Worm (Caenorhabditis elegans) whole organism, L3 larva: ENCODE results near the gene ZK380.4.

Experiments
- R02D3.7 ChIP-seq: fragments of 150-350 bp; optimal IDR thresholded peaks from 2 replicates; lab custom pipeline; 2014; ENCODE audit warnings: missing biosample characterization, missing genetic modification characterization
- ZK546.5 ChIP-seq: sonication (generic microtip); optimal IDR thresholded peaks from 2 replicates; lab custom pipeline; 2017; ENCODE audit warnings: missing biosample characterization, missing genetic modification characterization
- aly-2 ChIP-seq: fragments of 150-350 bp; optimal IDR thresholded peaks from 2 replicates; lab custom pipeline; 2014; ENCODE audit warnings: missing biosample characterization, missing genetic modification characterization
- ama-1 ChIP-seq: fragments of 150-350 bp; optimal IDR thresholded peaks from 2 replicates; lab custom pipeline; 2018
- ceh-16 ChIP-seq: sonication (generic microtip); optimal IDR thresholded peaks from 2 replicates; lab custom pipeline; 2017; ENCODE audit warnings: missing biosample characterization, missing genetic modification characterization
- ceh-28 ChIP-seq: fragments of 150-350 bp; optimal IDR thresholded peaks from 2 replicates; lab custom pipeline; 2014; ENCODE audit warnings: missing biosample characterization, missing genetic modification reagents, missing genetic modification characterization
- ceh-82 ChIP-seq: fragments of 150-350 bp; optimal IDR thresholded peaks from 2 replicates; lab custom pipeline; 2014; ENCODE audit warnings: missing biosample characterization, missing genetic modification characterization
- ceh-9 ChIP-seq: sonication (generic microtip); optimal IDR thresholded peaks from 2 replicates; lab custom pipeline; 2018; ENCODE audit warnings: missing biosample characterization, missing genetic modification characterization
- daf-12 ChIP-seq: fragments of 150-350 bp; optimal IDR thresholded peaks from 2 replicates; lab custom pipeline; 2014; ENCODE audit warnings: missing biosample characterization, missing genetic modification reagents, missing genetic modification characterization
- egl-27 ChIP-seq: sonication (generic microtip); optimal IDR thresholded peaks from 4 replicates; lab custom pipeline; 2017; ENCODE audit warnings: missing biosample characterization, missing genetic modification reagents, missing genetic modification characterization
- egl-5 ChIP-seq: fragments of 150-350 bp; optimal IDR thresholded peaks from 2 replicates; lab custom pipeline; 2017; ENCODE audit warnings: missing biosample characterization, missing genetic modification reagents, missing genetic modification characterization, inconsistent platforms
- elt-1 ChIP-seq: fragments of 150-350 bp; optimal IDR thresholded peaks from 2 replicates; lab custom pipeline; 2014; ENCODE audit warnings: missing biosample characterization, missing genetic modification characterization
- elt-2 ChIP-seq: sonication (generic microtip); optimal IDR thresholded peaks from 2 replicates; lab custom pipeline; 2016; ENCODE audit warnings: missing genetic modification reagents, mild to moderate bottlenecking, missing genetic modification characterization, missing compliant biosample characterization
- elt-3 ChIP-seq, 3 experiments: fragments of 150-350 bp in 1 of 3; sonication (generic microtip) in 2 of 3; optimal IDR thresholded peaks; 2 replicates in 2 of 3; 4 replicates in 1 of 3; lab custom pipeline; 2014 to 2017; ENCODE audit warnings: missing biosample characterization in 3 of 3, missing genetic modification characterization in 3 of 3
- eor-1 ChIP-seq, 2 experiments: fragments of 150-350 bp; optimal IDR thresholded peaks; 2 replicates each; lab custom pipeline; 2014 to 2018; ENCODE audit warnings: missing biosample characterization in 2 of 2, missing genetic modification characterization in 2 of 2
- fkh-10 ChIP-seq: sonication (generic microtip); optimal IDR thresholded peaks from 2 replicates; lab custom pipeline; 2017; ENCODE audit warnings: missing biosample characterization, missing genetic modification reagents, missing genetic modification characterization
- fkh-2 ChIP-seq: fragments of 150-350 bp; optimal IDR thresholded peaks from 2 replicates; lab custom pipeline; 2014; ENCODE audit warnings: missing biosample characterization, missing genetic modification reagents, missing genetic modification characterization
- fos-1 ChIP-seq: fragments of 150-350 bp; optimal IDR thresholded peaks from 2 replicates; lab custom pipeline; 2014; ENCODE audit warnings: missing biosample characterization, missing genetic modification characterization
- hmg-11 ChIP-seq: sonication (generic microtip); optimal IDR thresholded peaks from 2 replicates; lab custom pipeline; 2016; ENCODE audit warnings: missing genetic modification characterization, missing compliant biosample characterization
- jun-1 ChIP-seq: fragments of 150-350 bp; optimal IDR thresholded peaks from 2 replicates; lab custom pipeline; 2014; ENCODE audit warnings: missing biosample characterization, missing genetic modification reagents, missing genetic modification characterization
- lin-15B ChIP-seq: fragments of 150-350 bp; optimal IDR thresholded peaks from 2 replicates; lab custom pipeline; 2014; ENCODE audit warnings: missing biosample characterization, missing genetic modification characterization
- lin-39 ChIP-seq: fragments of 150-350 bp; optimal IDR thresholded peaks from 2 replicates; lab custom pipeline; 2018; ENCODE audit warnings: missing biosample characterization, missing genetic modification reagents, missing genetic modification characterization
- lsy-12 ChIP-seq: sonication (generic microtip); optimal IDR thresholded peaks from 2 replicates; lab custom pipeline; 2016; ENCODE audit warnings: mild to moderate bottlenecking, missing genetic modification characterization, missing compliant biosample characterization
- mdl-1 ChIP-seq: fragments of 150-350 bp; optimal IDR thresholded peaks from 2 replicates; lab custom pipeline; 2014; ENCODE audit warnings: missing biosample characterization, missing genetic modification characterization
- mml-1 ChIP-seq: fragments of 150-350 bp; sonication (generic microtip); optimal IDR thresholded peaks from 3 replicates; lab custom pipeline; 2014; ENCODE audit warnings: missing biosample characterization, missing genetic modification characterization
- nfya-1 ChIP-seq: sonication (generic microtip); optimal IDR thresholded peaks from 2 replicates; lab custom pipeline; 2017; ENCODE audit warnings: missing genetic modification characterization, mild to moderate bottlenecking, missing compliant biosample characterization, antibody characterized with exemption, moderate library complexity; ENCODE audit not compliant: insufficient read depth
- nhr-11 ChIP-seq: fragments of 150-350 bp; optimal IDR thresholded peaks from 2 replicates; lab custom pipeline; 2014; ENCODE audit warnings: missing biosample characterization, missing genetic modification characterization
- nhr-12 ChIP-seq: fragments of 150-350 bp; optimal IDR thresholded peaks from 2 replicates; lab custom pipeline; 2014; ENCODE audit warnings: missing biosample characterization, missing genetic modification characterization
- nhr-23 ChIP-seq: fragments of 150-350 bp; optimal IDR thresholded peaks from 2 replicates; lab custom pipeline; 2014; ENCODE audit warnings: missing biosample characterization, missing genetic modification reagents, missing genetic modification characterization
- nhr-237 ChIP-seq: fragments of 150-350 bp; optimal IDR thresholded peaks from 2 replicates; lab custom pipeline; 2014; ENCODE audit warnings: missing biosample characterization, missing genetic modification characterization
- nhr-25 ChIP-seq: sonication (generic microtip); optimal IDR thresholded peaks from 2 replicates; lab custom pipeline; 2017; ENCODE audit warnings: missing biosample characterization, missing genetic modification characterization
- nhr-28 ChIP-seq: fragments of 150-350 bp; optimal IDR thresholded peaks from 2 replicates; lab custom pipeline; 2014; ENCODE audit warnings: missing biosample characterization, missing genetic modification characterization
- nhr-43 ChIP-seq: sonication (generic microtip); optimal IDR thresholded peaks from 2 replicates; lab custom pipeline; 2016; ENCODE audit warnings: mild to moderate bottlenecking, missing genetic modification characterization, missing compliant biosample characterization; ENCODE audit not compliant: poor library complexity, severe bottlenecking
- nhr-67 ChIP-seq: fragments of 150-350 bp; optimal IDR thresholded peaks from 2 replicates; lab custom pipeline; 2014; ENCODE audit warnings: missing biosample characterization, missing genetic modification characterization
- nhr-76 ChIP-seq: fragments of 150-350 bp; sonication (generic microtip); optimal IDR thresholded peaks from 5 replicates; lab custom pipeline; 2014; ENCODE audit warnings: missing biosample characterization, missing genetic modification characterization
- nhr-77 ChIP-seq: fragments of 150-350 bp; optimal IDR thresholded peaks from 2 replicates; lab custom pipeline; 2014; ENCODE audit warnings: missing biosample characterization, missing genetic modification characterization
- pha-4 ChIP-seq: fragments of 150-350 bp; optimal IDR thresholded peaks from 2 replicates; lab custom pipeline; 2014; ENCODE audit warnings: missing biosample characterization, missing genetic modification reagents, missing genetic modification characterization
- pqm-1 ChIP-seq: fragments of 150-350 bp; optimal IDR thresholded peaks from 2 replicates; lab custom pipeline; 2017; ENCODE audit warnings: missing biosample characterization, missing genetic modification characterization, inconsistent platforms
- sea-2 ChIP-seq: fragments of 150-350 bp; sonication (generic microtip); optimal IDR thresholded peaks from 4 replicates; lab custom pipeline; 2014; ENCODE audit warnings: missing biosample characterization, missing genetic modification reagents, missing genetic modification characterization
- skn-1 ChIP-seq: fragments of 150-350 bp; optimal IDR thresholded peaks from 2 replicates; lab custom pipeline; 2014; ENCODE audit warnings: missing biosample characterization, missing genetic modification characterization
- snpc-4 ChIP-seq: fragments of 150-350 bp; optimal IDR thresholded peaks from 2 replicates; lab custom pipeline; 2014; ENCODE audit warnings: missing biosample characterization, missing genetic modification characterization
- tbx-2 ChIP-seq: sonication (generic microtip); optimal IDR thresholded peaks from 2 replicates; lab custom pipeline; 2016; ENCODE audit warnings: mild to moderate bottlenecking, missing genetic modification characterization, missing compliant biosample characterization
- unc-39 ChIP-seq: sonication (generic microtip); optimal IDR thresholded peaks from 4 replicates; lab custom pipeline; 2017; ENCODE audit warnings: missing biosample characterization, missing genetic modification characterization
- unc-62 ChIP-seq: fragments of 150-350 bp; sonication (generic microtip); optimal IDR thresholded peaks from 4 replicates; lab custom pipeline; 2014; ENCODE audit warnings: missing biosample characterization, missing genetic modification reagents, missing genetic modification characterization
- zag-1 ChIP-seq: fragments of 150-350 bp; optimal IDR thresholded peaks from 2 replicates; lab custom pipeline; 2014; ENCODE audit warnings: missing biosample characterization, missing genetic modification characterization
- ztf-11 ChIP-seq: fragments of 150-350 bp; optimal IDR thresholded peaks from 2 replicates; lab custom pipeline; 2014; ENCODE audit warnings: missing biosample characterization, missing genetic modification characterization
- ztf-4 ChIP-seq: fragments of 150-350 bp; optimal IDR thresholded peaks from 2 replicates; lab custom pipeline; 2014; ENCODE audit warnings: missing biosample characterization, missing genetic modification characterization

The ZK380.4 gene

ce11 chrX:1627837-1628236, 24.0 kb downstream of the ZK380.4 start, which contains the start of gene fbxb-58:
Gene fbxb-58 (plus strand): TSS chrX:1628137.
- no peak for TF ChIP-seq lin-39 (tag; lab: Kevin White, UChicago)
- TF ChIP-seq pqm-1: no peak
- TF ChIP-seq hmg-11 (tag; lab: Kevin White, UChicago): no peak
- TF ChIP-seq daf-12 (tag; lab: Kevin White, UChicago): no peak
- no peak for TF ChIP-seq nhr-43
- TF ChIP-seq nhr-77 (tag; lab: Kevin White, UChicago): no peak
- no peak for TF ChIP-seq tbx-2 (tag; lab: Kevin White, UChicago)
- no peak for TF ChIP-seq ama-1 (lab: Kevin White, UChicago)
- no peak for TF ChIP-seq elt-1 (tag; lab: Kevin White, UChicago)
- no peak for TF ChIP-seq ceh-28 (tag; lab: Kevin White, UChicago)
- no peak for TF ChIP-seq unc-39 (tag; lab: Kevin White, UChicago)
- TF ChIP-seq egl-27: no peak
- no peak for TF ChIP-seq nhr-67 (tag; lab: Kevin White, UChicago)
- TF ChIP-seq egl-5 (tag; lab: Kevin White, UChicago): no peak
- no peak for TF ChIP-seq nfya-1 (tag; lab: Kevin White, UChicago)

- peak; percentile 92 for TF ChIP-seq snpc-4 (tag; lab: Kevin White, UChicago)
- peak; percentile 98 for TF ChIP-seq pha-4 (tag; lab: Kevin White, UChicago)
- TF ChIP-seq fkh-2: peak; percentile 36
- TF ChIP-seq ceh-28 (tag; lab: Kevin White, UChicago): peak; percentile 100
- peak; percentile 89 for TF ChIP-seq nfya-1 (tag; lab: Kevin White, UChicago)
- TF ChIP-seq pqm-1: peak; percentile 88
- peak; percentile 99 for TF ChIP-seq jun-1
- peak; percentile 72 for TF ChIP-seq daf-12 (tag; lab: Kevin White, UChicago)
- TF ChIP-seq nhr-237: peak; percentile 83
- peak; percentile 89 for TF ChIP-seq unc-62
- peak; percentile 62 for TF ChIP-seq ZK546.5 (tag; lab: Kevin White, UChicago)
- peak; percentile 45 for TF ChIP-seq elt-1 (tag; lab: Kevin White, UChicago)
- TF ChIP-seq mml-1: no peak
- TF ChIP-seq tbx-2 (tag; lab: Kevin White, UChicago): peak; percentile 98
- TF ChIP-seq lin-39 (tag; lab: Kevin White, UChicago): peak; percentile 96
- peak; percentile 97 for TF ChIP-seq hmg-11 (tag; lab: Kevin White, UChicago)
- peak; percentile 56 for TF ChIP-seq ceh-16 (tag; lab: Kevin White, UChicago)
- TF ChIP-seq fos-1 (tag; lab: Kevin White, UChicago): peak; percentile 97
- peak; percentile 84 for TF ChIP-seq nhr-25
- TF ChIP-seq nhr-76 (tag; lab: Kevin White, UChicago): peak; percentile 89
- TF ChIP-seq zag-1 (tag; lab: Kevin White, UChicago): peak; percentile 83
- peak in 1 of 2 experiments; percentile 74 for TF ChIP-seq eor-1 (tag; optimal IDR thresholded peaks at IDR 0.05; lab: Kevin White, UChicago)
- TF ChIP-seq unc-39 (tag; lab: Kevin White, UChicago): peak; percentile 54
- TF ChIP-seq aly-2 (tag; lab: Kevin White, UChicago): peak; percentile 83
- TF ChIP-seq ceh-82 (tag; lab: Kevin White, UChicago): peak; percentile 97
- TF ChIP-seq skn-1: peak; percentile 96
- TF ChIP-seq nhr-23 (tag; lab: Kevin White, UChicago): peak; percentile 96
- TF ChIP-seq nhr-67 (tag; lab: Kevin White, UChicago): peak; percentile 69
- TF ChIP-seq nhr-77 (tag; lab: Kevin White, UChicago): peak; percentile 98
- peak; percentile 98 for TF ChIP-seq nhr-43
- TF ChIP-seq elt-3 (tag; optimal IDR thresholded peaks at IDR 0.05; lab: Kevin White, UChicago): peak in 2 of 3 experiments; percentile 84 to 98
- peak; percentile 94 for TF ChIP-seq lsy-12 (tag; lab: Kevin White, UChicago)
- no peak for TF ChIP-seq sea-2
- peak; percentile 89 for TF ChIP-seq ceh-9 (tag; lab: Kevin White, UChicago)
- peak; percentile 90 for TF ChIP-seq nhr-28 (tag; lab: Kevin White, UChicago)
- peak; percentile 99 for TF ChIP-seq fkh-10 (GFP tag; lab: Kevin White, UChicago)
- TF ChIP-seq nhr-11 (tag; lab: Kevin White, UChicago): peak; percentile 95
- peak; percentile 23 for TF ChIP-seq lin-15B
- TF ChIP-seq egl-27: peak; percentile 97
- TF ChIP-seq egl-5 (tag; lab: Kevin White, UChicago): peak; percentile 80
- peak; percentile 14 for TF ChIP-seq ztf-11
- peak; percentile 91 for TF ChIP-seq R02D3.7 (tag; lab: Kevin White, UChicago)
- TF ChIP-seq elt-2 (tag; lab: Kevin White, UChicago): peak; percentile 78
- peak; percentile 57 for TF ChIP-seq ztf-4 (tag; lab: Kevin White, UChicago)
- no peak for TF ChIP-seq ama-1 (lab: Kevin White, UChicago)
- TF ChIP-seq mdl-1 (tag; lab: Kevin White, UChicago): peak; percentile 27
- TF ChIP-seq nhr-12 (tag; lab: Kevin White, UChicago): peak; percentile 21
- TF ChIP-seq, all 47 proteins: peak for 44
These were observed 24.8 kb downstream of the ZK380.4 start for ce11 chrX:1627013-1627412.
